Fruit fly (Drosophila melanogaster) whole organism, prepupa: ENCODE data around the gene Kdm5.

Experiments used
- CG7368 ChIP-seq: fragments of 200-800 bp; sonication (Bioruptor generic); optimal IDR thresholded peaks from 3 replicates; lab custom pipeline; 2016; ENCODE audit warnings: missing biosample characterization, missing genetic modification characterization
- Ets21C ChIP-seq: fragments of 200-800 bp; sonication (Bioruptor generic); optimal IDR thresholded peaks from 3 replicates; lab custom pipeline; 2016; ENCODE audit warnings: missing biosample characterization, missing genetic modification characterization
- salr ChIP-seq, 2 experiments: fragments of 200-800 bp; sonication (Bioruptor generic); optimal IDR thresholded peaks; 3 replicates each; lab custom pipeline; 2016 to 2018; ENCODE audit warnings: missing biosample characterization in 2 of 2, missing genetic modification characterization in 2 of 2, mild to moderate bottlenecking in 1 of 2
- ss ChIP-seq, 2 experiments: fragments of 200-800 bp; sonication (Bioruptor generic); optimal IDR thresholded peaks; 2 replicates in 1 of 2; 3 replicates in 1 of 2; lab custom pipeline; 2017 to 2018; ENCODE audit warnings: mild to moderate bottlenecking in 2 of 2, missing biosample characterization in 2 of 2, missing genetic modification characterization in 2 of 2, moderate library complexity in 1 of 2

DNA sequence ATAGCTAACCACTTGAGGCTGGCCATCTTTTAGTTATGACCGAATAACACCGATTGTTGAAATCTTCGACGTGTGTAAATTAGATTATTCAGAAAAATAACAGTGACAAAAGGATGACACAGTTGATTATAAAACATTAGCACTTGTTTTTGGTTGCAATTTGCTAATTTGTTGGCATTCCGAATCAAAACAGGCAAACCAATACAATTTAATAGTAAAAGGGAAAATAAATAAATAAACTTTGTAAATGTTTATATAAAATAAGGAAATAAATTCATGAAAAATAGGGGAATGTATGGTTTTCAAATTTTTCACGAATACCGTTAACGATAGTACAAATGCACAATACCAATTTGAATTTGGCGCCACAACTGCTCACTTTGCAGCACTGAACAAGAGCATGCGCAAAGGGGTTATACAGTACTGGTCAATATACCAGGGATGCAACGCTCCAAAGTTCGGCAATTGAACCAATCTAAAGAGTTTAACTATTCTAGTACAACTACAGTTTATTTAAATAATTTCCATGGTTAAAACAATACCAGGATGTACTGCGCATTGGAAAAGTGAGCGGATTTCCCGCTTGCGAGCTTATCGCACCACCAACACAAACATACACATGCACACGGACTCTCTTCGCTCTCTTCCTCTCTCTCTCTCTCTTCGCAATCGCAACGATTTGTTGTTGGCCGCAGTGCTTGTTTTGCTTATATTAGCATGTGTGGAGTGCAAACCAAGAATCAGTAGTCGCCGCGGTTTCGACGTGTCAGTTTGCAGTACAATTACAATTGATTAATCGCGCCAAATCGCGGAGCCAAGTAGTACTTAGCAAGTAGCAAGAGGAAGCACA, 55.8 kb downstream of the Kdm5 start, which contains the start of the genes Sfp26Ad and Gpdh1:
- peak; percentile 77 to 79 for TF ChIP-seq ss (GFP tag; optimal IDR thresholded peaks at IDR 0.05; lab: Kevin White, UChicago)
- TF ChIP-seq salr (GFP tag; optimal IDR thresholded peaks at IDR 0.05; lab: Kevin White, UChicago), result peak in 1 of 2 experiments; percentile 49
- peak; percentile 59 for TF ChIP-seq CG7368
- peak; percentile 71 for TF ChIP-seq Ets21C (GFP tag; lab: Kevin White, UChicago)
